Fruit fly (Drosophila melanogaster) whole organism, embryonic: Measurements from ENCODE around the gene Adck5.

Experiments
- Asciz ChIP-seq: fragments of 200-800 bp; sonication (Bioruptor generic); optimal IDR thresholded peaks from 2 replicates; lab custom pipeline; 2017; ENCODE audit warnings: missing biosample characterization, mild to moderate bottlenecking, missing genetic modification characterization, missing genetic modification reagents
- Atf3 ChIP-seq: fragments of 200-800 bp; sonication (Bioruptor generic); optimal IDR thresholded peaks from 3 replicates; lab custom pipeline; 2016; ENCODE audit warnings: missing biosample characterization, missing genetic modification characterization
- BEAF-32 ChIP-seq: fragments of 200-800 bp; sonication (Bioruptor generic); optimal IDR thresholded peaks from 3 replicates; lab custom pipeline; 2017; ENCODE audit warnings: missing biosample characterization, missing genetic modification characterization, mild to moderate bottlenecking, moderate library complexity, missing genetic modification reagents
- CG10979 ChIP-seq: fragments of 200-800 bp; sonication (Bioruptor generic); optimal IDR thresholded peaks from 2 replicates; lab custom pipeline; 2018; ENCODE audit warnings: missing biosample characterization, mild to moderate bottlenecking, missing genetic modification characterization, moderate library complexity
- CG14014 ChIP-seq: fragments of 200-800 bp; sonication (Bioruptor generic); IDR thresholded peaks from 2 replicates; pipeline ENCODE4 v1.3.6; 2022; ENCODE audit warnings: missing biosample characterization, missing genetic modification characterization
- CG14441 ChIP-seq: fragments of 200-800 bp; sonication (Bioruptor generic); IDR thresholded peaks from 2 replicates; pipeline ENCODE4 v1.3.6; 2022; ENCODE audit warnings: missing biosample characterization, missing genetic modification characterization
- CG14667 ChIP-seq: fragments of 200-800 bp; sonication (Bioruptor generic); IDR thresholded peaks from 2 replicates; pipeline ENCODE4 v1.3.6; 2022; ENCODE audit warnings: missing biosample characterization, missing genetic modification characterization
- CG17186 ChIP-seq: fragments of 200-800 bp; sonication (Bioruptor generic); optimal IDR thresholded peaks from 3 replicates; lab custom pipeline; 2017; ENCODE audit warnings: missing biosample characterization, missing genetic modification reagents, missing genetic modification characterization
- CG17802 ChIP-seq: fragments of 200-800 bp; sonication (Bioruptor generic); optimal IDR thresholded peaks from 2 replicates; lab custom pipeline; 2018; ENCODE audit warnings: missing biosample characterization, mild to moderate bottlenecking, missing genetic modification characterization, moderate library complexity
- CG18011 ChIP-seq: fragments of 200-800 bp; sonication (Bioruptor generic); optimal IDR thresholded peaks from 2 replicates; lab custom pipeline; 2017; ENCODE audit warnings: missing biosample characterization, missing genetic modification characterization, mild to moderate bottlenecking, moderate library complexity, missing genotype
- CG18619 ChIP-seq: fragments of 200-800 bp; sonication (Bioruptor generic); optimal IDR thresholded peaks from 3 replicates; lab custom pipeline; 2017; ENCODE audit warnings: missing biosample characterization, mild to moderate bottlenecking, missing genetic modification characterization
- CG18764 ChIP-seq: fragments of 200-800 bp; sonication (Bioruptor generic); optimal IDR thresholded peaks from 3 replicates; lab custom pipeline; 2016; ENCODE audit warnings: missing biosample characterization, missing genetic modification characterization
- CG34224 ChIP-seq: fragments of 200-800 bp; sonication (Bioruptor generic); IDR thresholded peaks from 3 replicates; pipeline ENCODE4 v1.3.6; 2022; ENCODE audit warnings: missing biosample characterization, missing genetic modification characterization; ENCODE audit not compliant: partially characterized antibody
- CG5245 ChIP-seq: fragments of 200-800 bp; sonication (Bioruptor generic); optimal IDR thresholded peaks from 3 replicates; lab custom pipeline; 2016; ENCODE audit warnings: missing biosample characterization, missing genetic modification characterization
- CG5953 ChIP-seq: fragments of 200-800 bp; sonication (Bioruptor generic); IDR thresholded peaks from 2 replicates; pipeline ENCODE4 v1.3.6; 2022; ENCODE audit warnings: missing biosample characterization, missing genetic modification characterization
- CG7372 ChIP-seq: fragments of 200-800 bp; sonication (Bioruptor generic); IDR thresholded peaks from 2 replicates; pipeline ENCODE4 v1.3.6; 2022; ENCODE audit warnings: missing biosample characterization, missing genetic modification characterization
- CG7786 ChIP-seq: fragments of 200-800 bp; sonication (Bioruptor generic); optimal IDR thresholded peaks from 2 replicates; lab custom pipeline; 2016; ENCODE audit warnings: missing biosample characterization, missing genetic modification characterization
- CG8290 ChIP-seq, 3 experiments: fragments of 200-800 bp; sonication (Bioruptor generic); optimal IDR thresholded peaks; 2 replicates each; lab custom pipeline; 2016 to 2019; ENCODE audit warnings: missing biosample characterization in 3 of 3, missing genetic modification characterization in 3 of 3, mild to moderate bottlenecking in 2 of 3, moderate library complexity in 1 of 3
- D19A ChIP-seq: fragments of 200-800 bp; optimal IDR thresholded peaks from 3 replicates; lab custom pipeline; 2019; ENCODE audit warnings: missing biosample characterization, mild to moderate bottlenecking, missing genetic modification characterization, moderate library complexity
- Dad ChIP-seq: fragments of 200-800 bp; sonication (Bioruptor generic); optimal IDR thresholded peaks from 3 replicates; lab custom pipeline; 2016; ENCODE audit warnings: missing biosample characterization, missing genetic modification characterization
- Dfd ChIP-seq, 2 experiments: fragments of >200 bp; optimal IDR thresholded peaks; 2 replicates each; lab custom pipeline; 2017; ENCODE audit warnings: missing biosample characterization in 2 of 2, missing genetic modification characterization in 2 of 2
- Eip74EF ChIP-seq, 2 experiments: fragments of 200-800 bp in 1 of 2; fragments of >200 bp in 1 of 2; sonication (Bioruptor generic) in 1 of 2; optimal IDR thresholded peaks; 2 replicates each; lab custom pipeline; 2017 to 2019; ENCODE audit warnings: missing biosample characterization in 2 of 2, missing genetic modification characterization in 2 of 2, mild to moderate bottlenecking in 1 of 2, moderate library complexity in 1 of 2
- Ets97D ChIP-seq: fragments of 200-800 bp; sonication (Bioruptor generic); optimal IDR thresholded peaks from 3 replicates; lab custom pipeline; 2016; ENCODE audit warnings: missing biosample characterization, missing genetic modification characterization
- Fer3 ChIP-seq: fragments of 200-800 bp; sonication (Bioruptor generic); optimal IDR thresholded peaks from 2 replicates; lab custom pipeline; 2018; ENCODE audit warnings: missing biosample characterization, mild to moderate bottlenecking, missing genetic modification characterization, moderate library complexity
- H2.0 ChIP-seq: fragments of 200-800 bp; sonication (Bioruptor generic); IDR thresholded peaks from 2 replicates; pipeline ENCODE4 v1.3.6; 2022; ENCODE audit warnings: missing biosample characterization, missing genetic modification characterization
- HLHmδ ChIP-seq: fragments of 200-800 bp; sonication (Bioruptor generic); optimal IDR thresholded peaks from 2 replicates; lab custom pipeline; 2018; ENCODE audit warnings: missing biosample characterization, mild to moderate bottlenecking, missing genetic modification characterization, moderate library complexity
- Lim3 ChIP-seq: fragments of 200-800 bp; sonication (Bioruptor generic); IDR thresholded peaks from 2 replicates; pipeline ENCODE4 v1.3.6; 2022; ENCODE audit warnings: missing biosample characterization, missing genetic modification characterization
- Mad ChIP-seq: fragments of 200-800 bp; sonication (Bioruptor generic); optimal IDR thresholded peaks from 2 replicates; lab custom pipeline; 2016; ENCODE audit warnings: missing biosample characterization, missing genetic modification characterization
- Max ChIP-seq: fragments of 200-800 bp; sonication (Bioruptor generic); optimal IDR thresholded peaks from 2 replicates; lab custom pipeline; 2016; ENCODE audit warnings: missing biosample characterization, mild to moderate bottlenecking, missing genetic modification characterization
- PHDP ChIP-seq: fragments of 200-800 bp; sonication (Bioruptor generic); optimal IDR thresholded peaks from 3 replicates; lab custom pipeline; 2018; ENCODE audit warnings: missing biosample characterization, mild to moderate bottlenecking, missing genetic modification characterization, moderate library complexity
- Ssrp ChIP-seq: fragments of 200-800 bp; sonication (Bioruptor generic); optimal IDR thresholded peaks from 2 replicates; lab custom pipeline; 2018; ENCODE audit warnings: missing biosample characterization, mild to moderate bottlenecking, missing genetic modification characterization, moderate library complexity
- Xrp1 ChIP-seq: fragments of 200-800 bp; sonication (Bioruptor generic); IDR thresholded peaks from 2 replicates; pipeline ENCODE4 v1.3.6; 2022; ENCODE audit warnings: missing biosample characterization, missing genetic modification characterization
- ac ChIP-seq: fragments of 200-800 bp; sonication (Bioruptor generic); optimal IDR thresholded peaks from 3 replicates; lab custom pipeline; 2017; ENCODE audit warnings: missing biosample characterization, mild to moderate bottlenecking, missing genetic modification characterization
- bcd ChIP-seq: fragments of 200-800 bp; sonication (Bioruptor generic); optimal IDR thresholded peaks from 2 replicates; lab custom pipeline; 2017; ENCODE audit warnings: missing biosample characterization, mild to moderate bottlenecking, missing genetic modification characterization
- danr ChIP-seq: fragments of 200-800 bp; sonication (Bioruptor generic); IDR thresholded peaks from 2 replicates; pipeline ENCODE4 v1.3.6; 2022; ENCODE audit warnings: missing biosample characterization, missing genetic modification characterization
- fd64A ChIP-seq: fragments of 200-800 bp; sonication (Bioruptor generic); optimal IDR thresholded peaks from 3 replicates; lab custom pipeline; 2018; ENCODE audit warnings: missing biosample characterization, mild to moderate bottlenecking, missing genetic modification characterization
- inv ChIP-seq: fragments of 200-800 bp; sonication (Bioruptor generic); IDR thresholded peaks from 2 replicates; pipeline ENCODE4 v1.3.6; 2022; ENCODE audit warnings: missing biosample characterization, missing genetic modification characterization; ENCODE audit not compliant: partially characterized antibody
- jigr1 ChIP-seq: fragments of 200-800 bp; sonication (Bioruptor generic); IDR thresholded peaks from 3 replicates; pipeline ENCODE4 v1.3.6; 2022; ENCODE audit warnings: missing biosample characterization, missing genetic modification characterization
- kay ChIP-seq: fragments of 200-800 bp; sonication (Bioruptor generic); optimal IDR thresholded peaks from 2 replicates; lab custom pipeline; 2016; ENCODE audit warnings: missing biosample characterization, missing genetic modification characterization
- lbe ChIP-seq: fragments of 200-800 bp; sonication (Bioruptor generic); optimal IDR thresholded peaks from 2 replicates; lab custom pipeline; 2016; ENCODE audit warnings: missing biosample characterization, mild to moderate bottlenecking, missing genetic modification characterization
- nom ChIP-seq: fragments of 200-800 bp; sonication (Bioruptor generic); optimal IDR thresholded peaks from 2 replicates; lab custom pipeline; 2017; ENCODE audit warnings: missing biosample characterization, missing genetic modification characterization, mild to moderate bottlenecking, moderate library complexity, missing genetic modification reagents
- pan ChIP-seq, 4 experiments: fragments of >200 bp in 3 of 4; fragments of 200-800 bp in 1 of 4; sonication (Bioruptor generic) in 1 of 4; optimal IDR thresholded peaks in 3 of 4; IDR thresholded peaks in 1 of 4; 2 replicates each; pipeline versions ENCODE4 v1.3.6 to Lab custom; 2017 to 2022; ENCODE audit warnings: missing biosample characterization in 2 of 4, missing genetic modification characterization in 2 of 4, mixed read lengths in 1 of 4
- so ChIP-seq: fragments of 200-800 bp; sonication (Bioruptor generic); IDR thresholded peaks from 3 replicates; pipeline ENCODE4 v1.3.6; 2022; ENCODE audit warnings: missing biosample characterization, missing genetic modification characterization
- stwl ChIP-seq: fragments of 200-800 bp; sonication (Bioruptor generic); optimal IDR thresholded peaks from 3 replicates; lab custom pipeline; 2018; ENCODE audit warnings: missing biosample characterization, mild to moderate bottlenecking, missing genetic modification characterization, moderate library complexity
- tin ChIP-seq: fragments of 200-800 bp; sonication (Bioruptor generic); optimal IDR thresholded peaks from 3 replicates; lab custom pipeline; 2016; ENCODE audit warnings: missing biosample characterization, missing genetic modification characterization
- tup ChIP-seq: fragments of 200-800 bp; sonication (Bioruptor generic); optimal IDR thresholded peaks from 2 replicates; lab custom pipeline; 2016; ENCODE audit warnings: missing biosample characterization, mild to moderate bottlenecking, missing genetic modification characterization, moderate library complexity
- twi ChIP-seq: fragments of 200-800 bp; optimal IDR thresholded peaks from 2 replicates; lab custom pipeline; 2019; ENCODE audit warnings: missing biosample characterization, mild to moderate bottlenecking, missing genetic modification characterization, moderate library complexity
- tx ChIP-seq: fragments of 200-800 bp; sonication (Bioruptor generic); optimal IDR thresholded peaks from 2 replicates; lab custom pipeline; 2016; ENCODE audit warnings: missing biosample characterization, missing genetic modification characterization

The Adck5 gene

dm6 chr3L:11197291-11198021 is 27.8 kb downstream of the Adck5 start, which contains the start of gene GlcAT-P (continued):
- TF ChIP-seq fd64A (GFP tag; lab: Kevin White, UChicago) (no peak), CG34224 (GFP tag; lab: Robert Waterston, UW) (no peak), tup (GFP tag; lab: Kevin White, UChicago) (no peak), CG7786 (GFP tag; lab: Kevin White, UChicago) (no peak), CG17186 (no peak), so (GFP tag; lab: Robert Waterston, UW) (0 out of 3 replicates have a peak, but pooled peaks have one; percentile 41), Dad (GFP tag; lab: Kevin White, UChicago) (no peak), CG14441 (GFP tag; lab: Robert Waterston, UW) (peak; percentile 46), tx (GFP tag; lab: Kevin White, UChicago) (no peak), PHDP (tag; lab: Kevin White, UChicago) (peak; percentile 83), Asciz (peak; percentile 40), Ssrp (peak; percentile 66), CG18619 (GFP tag; lab: Kevin White, UChicago) (peak; percentile 32), CG17802 (no peak), CG18011 (GFP tag; lab: Kevin White, UChicago) (no peak), jigr1 (no peak), nom (GFP tag; lab: Kevin White, UChicago) (no peak), bcd (GFP tag; lab: Kevin White, UChicago) (peak; percentile 62), D19A (tag; lab: Kevin White, UChicago) (peak; percentile 75), kay (GFP tag; lab: Kevin White, UChicago) (peak; percentile 24), tin (GFP tag; lab: Kevin White, UChicago) (peak; percentile 44), CG5953 (no peak), pan (optimal IDR thresholded peaks at IDR 0.05; lab: Kevin White, UChicago) (no peak), pan (GFP tag; optimal IDR thresholded peaks at IDR 0.05 in 1 of 2, IDR thresholded peaks at IDR 0.05 in 1 of 2) (peak in 1 of 2 experiments; percentile 78), Lim3 (GFP tag; lab: Robert Waterston, UW) (no peak), CG14667 (GFP tag; lab: Robert Waterston, UW) (no peak), inv (GFP tag; lab: Robert Waterston, UW) (no peak), Max (GFP tag; lab: Kevin White, UChicago) (peak; percentile 41), twi (tag; lab: Kevin White, UChicago) (peak; percentile 48), CG18764 (GFP tag; lab: Kevin White, UChicago) (no peak), Xrp1 (GFP tag; lab: Robert Waterston, UW) (peak; percentile 74), CG7372 (0 out of 2 replicates have a peak, but pooled peaks have one; percentile 43), CG8290 (GFP tag; optimal IDR thresholded peaks at IDR 0.05; lab: Kevin White, UChicago) (peak; percentile 16), CG8290 (tag; optimal IDR thresholded peaks at IDR 0.05; lab: Kevin White, UChicago) (peak in 1 of 2 experiments; percentile 16), CG14014 (GFP tag; lab: Robert Waterston, UW) (peak; percentile 76), lbe (no peak), Mad (GFP tag; lab: Kevin White, UChicago) (no peak), Dfd (GFP tag; optimal IDR thresholded peaks at IDR 0.05; lab: Kevin White, UChicago) (no peak), Atf3 (GFP tag; lab: Kevin White, UChicago) (no peak), CG10979 (tag; lab: Kevin White, UChicago) (peak; percentile 82), danr (no peak; the same call in 1 of the 2 replicates), H2.0 (peak; percentile 55; the same call in 1 of the 2 replicates), CG5245 (no peak), ac (GFP tag; lab: Kevin White, UChicago) (no peak), BEAF-32 (GFP tag; lab: Kevin White, UChicago) (no peak), stwl (tag; lab: Kevin White, UChicago) (peak; percentile 2), HLHmδ (GFP tag; lab: Kevin White, UChicago) (no peak), Ets97D (GFP tag; lab: Kevin White, UChicago) (no peak), Eip74EF (GFP tag; optimal IDR thresholded peaks at IDR 0.05; lab: Kevin White, UChicago) (peak in 1 of 2 experiments; percentile 59), Fer3 (tag; lab: Kevin White, UChicago) (peak; percentile 56)
